Fruit fly (Drosophila melanogaster): ENCODE results near the gene CG16749.

DNA sequence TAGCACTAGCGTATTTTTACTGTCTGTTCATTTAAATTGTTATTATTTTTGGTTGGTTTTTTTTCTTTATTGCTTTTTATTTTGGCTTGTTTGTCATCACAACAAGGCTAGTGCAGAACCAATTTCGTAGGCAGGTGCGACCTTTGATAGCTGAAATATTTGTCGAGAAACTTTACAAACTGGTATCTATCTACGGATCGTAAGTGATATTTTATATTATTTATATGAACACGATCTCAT lies 8.3 kb upstream of the CG16749 start, which contains the start of gene drn:
- TF ChIP-seq h (optimal IDR thresholded peaks at IDR 0.05), result no peak
- no peak for TF ChIP-seq psq (optimal IDR thresholded peaks at IDR 0.05)
